Fruit fly (Drosophila melanogaster) whole organism, embryonic: ENCODE results near the gene 14-3-3epsilon.

Source experiments
- Awh ChIP-seq: fragments of 200-800 bp; sonication (Bioruptor generic); IDR thresholded peaks from 2 replicates; pipeline ENCODE4, ENCODE4 v1.3.6; 2022; ENCODE audit warnings: missing biosample characterization, missing genetic modification characterization
- Bgb ChIP-seq: fragments of 200-800 bp; sonication (Bioruptor generic); IDR thresholded peaks from 2 replicates; pipeline ENCODE4 v1.3.6; 2022; ENCODE audit warnings: missing biosample characterization, missing genetic modification characterization; ENCODE audit not compliant: partially characterized antibody
- CG10321 ChIP-seq: fragments of 200-800 bp; sonication (Bioruptor generic); IDR thresholded peaks from 2 replicates; pipeline ENCODE4 v1.3.6; 2022; ENCODE audit warnings: missing biosample characterization, missing genetic modification characterization
- CG10431 ChIP-seq: fragments of 200-800 bp; sonication (Bioruptor generic); optimal IDR thresholded peaks from 3 replicates; lab custom pipeline; 2018; ENCODE audit warnings: missing biosample characterization, mild to moderate bottlenecking, missing genetic modification characterization
- CG11085 ChIP-seq: fragments of 200-800 bp; sonication (Bioruptor generic); IDR thresholded peaks from 2 replicates; pipeline ENCODE4 v1.3.6; 2022; ENCODE audit warnings: missing biosample characterization, missing genetic modification characterization
- CG13287 ChIP-seq: fragments of 200-800 bp; sonication (Bioruptor generic); IDR thresholded peaks from 2 replicates; pipeline ENCODE4 v1.3.6; 2022; ENCODE audit warnings: missing biosample characterization, missing genetic modification characterization; ENCODE audit not compliant: partially characterized antibody
- CG17361 ChIP-seq: fragments of 200-800 bp; sonication (Bioruptor generic); IDR thresholded peaks from 3 replicates; pipeline ENCODE4 v1.3.6; 2022; ENCODE audit warnings: missing biosample characterization, missing genetic modification characterization
- CG17802 ChIP-seq: fragments of 200-800 bp; sonication (Bioruptor generic); optimal IDR thresholded peaks from 2 replicates; lab custom pipeline; 2018; ENCODE audit warnings: missing biosample characterization, mild to moderate bottlenecking, missing genetic modification characterization, moderate library complexity
- CG2120 ChIP-seq: fragments of 200-800 bp; sonication (Bioruptor generic); optimal IDR thresholded peaks from 3 replicates; lab custom pipeline; 2016; ENCODE audit warnings: missing biosample characterization, missing genetic modification characterization
- CG2678 ChIP-seq: fragments of 200-800 bp; sonication (Bioruptor generic); optimal IDR thresholded peaks from 3 replicates; lab custom pipeline; 2019; ENCODE audit warnings: missing biosample characterization, mild to moderate bottlenecking, missing genetic modification characterization, moderate library complexity
- CG33213 ChIP-seq: fragments of 200-800 bp; sonication (Bioruptor generic); optimal IDR thresholded peaks from 3 replicates; lab custom pipeline; 2016; ENCODE audit warnings: missing biosample characterization, missing genetic modification characterization
- CG3726 ChIP-seq: fragments of 200-800 bp; sonication (Bioruptor generic); IDR thresholded peaks from 3 replicates; pipeline ENCODE4, ENCODE4 v1.3.6; 2022; ENCODE audit warnings: missing biosample characterization, missing genetic modification characterization
- CG7928 ChIP-seq: fragments of 200-800 bp; sonication (Bioruptor generic); optimal IDR thresholded peaks from 2 replicates; lab custom pipeline; 2017; ENCODE audit warnings: missing biosample characterization, mild to moderate bottlenecking, missing genetic modification characterization
- CG8290 ChIP-seq, 3 experiments: fragments of 200-800 bp; sonication (Bioruptor generic); optimal IDR thresholded peaks; 2 replicates each; lab custom pipeline; 2016 to 2019; ENCODE audit warnings: missing biosample characterization in 3 of 3, missing genetic modification characterization in 3 of 3, mild to moderate bottlenecking in 2 of 3, moderate library complexity in 1 of 3
- CG8388 ChIP-seq: fragments of 200-800 bp; sonication (Bioruptor generic); optimal IDR thresholded peaks from 2 replicates; lab custom pipeline; 2019; ENCODE audit warnings: missing biosample characterization, mild to moderate bottlenecking, missing genetic modification characterization, moderate library complexity
- CG8478 ChIP-seq: fragments of >200 bp; optimal IDR thresholded peaks from 2 replicates; lab custom pipeline; 2018
- CG8924 ChIP-seq: fragments of 200-800 bp; optimal IDR thresholded peaks from 3 replicates; lab custom pipeline; 2019; ENCODE audit warnings: missing biosample characterization, mild to moderate bottlenecking, missing genetic modification characterization, moderate library complexity
- Dbx ChIP-seq: fragments of 200-800 bp; sonication (Bioruptor generic); IDR thresholded peaks from 3 replicates; pipeline ENCODE4 v1.3.6; 2022; ENCODE audit warnings: missing biosample characterization, missing genetic modification characterization
- Dip3 ChIP-seq: fragments of 200-800 bp; sonication (Bioruptor generic); optimal IDR thresholded peaks from 3 replicates; lab custom pipeline; 2016; ENCODE audit warnings: missing biosample characterization, missing genetic modification characterization
- Dp ChIP-seq: fragments of 200-800 bp; sonication (Bioruptor generic); optimal IDR thresholded peaks from 2 replicates; lab custom pipeline; 2018; ENCODE audit warnings: missing biosample characterization, mild to moderate bottlenecking, missing genetic modification characterization, moderate library complexity
- GATAe ChIP-seq: fragments of 200-800 bp; sonication (Bioruptor generic); conservative IDR thresholded peaks from 2 replicates; pipeline ENCODE4 v1.3.6; 2022; ENCODE audit warnings: missing biosample characterization, missing genetic modification characterization
- Hmr ChIP-seq: fragments of 200-800 bp; sonication (Bioruptor generic); optimal IDR thresholded peaks from 3 replicates; lab custom pipeline; 2017; ENCODE audit warnings: mild to moderate bottlenecking, missing biosample characterization, missing genetic modification reagents, missing genetic modification characterization
- NC2β ChIP-seq: fragments of 200-800 bp; sonication (Bioruptor generic); optimal IDR thresholded peaks from 2 replicates; lab custom pipeline; 2016; ENCODE audit warnings: missing biosample characterization, missing genetic modification characterization
- NFAT ChIP-seq: fragments of 200-800 bp; sonication (Bioruptor generic); IDR thresholded peaks from 2 replicates; pipeline ENCODE4 v1.3.6; 2022; ENCODE audit warnings: missing biosample characterization, missing genetic modification characterization
- NK7.1 ChIP-seq: fragments of 200-800 bp; sonication (Bioruptor generic); optimal IDR thresholded peaks from 3 replicates; lab custom pipeline; 2016; ENCODE audit warnings: missing biosample characterization, missing genetic modification characterization
- Oli ChIP-seq: fragments of 200-800 bp; sonication (Bioruptor generic); optimal IDR thresholded peaks from 2 replicates; lab custom pipeline; 2018; ENCODE audit warnings: missing biosample characterization, mild to moderate bottlenecking, missing genetic modification characterization, moderate library complexity
- Ptx1 ChIP-seq: fragments of 200-800 bp; sonication (Bioruptor generic); IDR thresholded peaks from 2 replicates; pipeline ENCODE4 v1.3.6; 2022; ENCODE audit warnings: missing biosample characterization, missing genetic modification characterization
- Rfx ChIP-seq: fragments of 200-800 bp; sonication (Bioruptor generic); IDR thresholded peaks from 2 replicates; pipeline ENCODE4 v1.3.6; 2022; ENCODE audit warnings: missing biosample characterization, missing genetic modification characterization
- YL-1 ChIP-seq: fragments of 200-800 bp; sonication (Bioruptor generic); optimal IDR thresholded peaks from 3 replicates; lab custom pipeline; 2017; ENCODE audit warnings: missing biosample characterization, mild to moderate bottlenecking, missing genetic modification characterization
- abd-A ChIP-seq: fragments of 200-800 bp; sonication (Bioruptor generic); optimal IDR thresholded peaks from 3 replicates; lab custom pipeline; 2019; ENCODE audit warnings: missing biosample characterization, mild to moderate bottlenecking, missing genetic modification characterization, moderate library complexity
- ase ChIP-seq: fragments of 200-800 bp; sonication (Bioruptor generic); IDR thresholded peaks from 3 replicates; pipeline ENCODE4 v1.3.6; 2022; ENCODE audit warnings: missing biosample characterization, missing genetic modification characterization
- btn ChIP-seq: fragments of 200-800 bp; sonication (Bioruptor generic); optimal IDR thresholded peaks from 2 replicates; lab custom pipeline; 2016; ENCODE audit warnings: missing biosample characterization, missing genetic modification characterization
- cg ChIP-seq: fragments of 200-800 bp; sonication (Bioruptor generic); optimal IDR thresholded peaks from 3 replicates; lab custom pipeline; 2019; ENCODE audit warnings: missing biosample characterization, mild to moderate bottlenecking, missing genetic modification characterization, moderate library complexity
- chinmo ChIP-seq: fragments of 200-800 bp; sonication (Bioruptor generic); IDR thresholded peaks from 4 replicates; pipeline ENCODE4 v1.3.6; 2022; ENCODE audit warnings: missing biosample characterization, missing genetic modification characterization; ENCODE audit not compliant: partially characterized antibody
- crol ChIP-seq: fragments of 200-800 bp; sonication (Bioruptor generic); IDR thresholded peaks from 2 replicates; pipeline ENCODE4 v1.3.6; 2022; ENCODE audit warnings: missing biosample characterization, missing genetic modification characterization
- grau ChIP-seq: fragments of 200-800 bp; optimal IDR thresholded peaks from 3 replicates; lab custom pipeline; 2019; ENCODE audit warnings: missing biosample characterization, mild to moderate bottlenecking, missing genetic modification characterization, moderate library complexity
- gsb ChIP-seq: fragments of 200-800 bp; sonication (Bioruptor generic); IDR thresholded peaks from 2 replicates; pipeline ENCODE4 v1.3.6; 2022; ENCODE audit warnings: missing biosample characterization, missing genetic modification characterization
- inv ChIP-seq: fragments of 200-800 bp; sonication (Bioruptor generic); IDR thresholded peaks from 2 replicates; pipeline ENCODE4 v1.3.6; 2022; ENCODE audit warnings: missing biosample characterization, missing genetic modification characterization; ENCODE audit not compliant: partially characterized antibody
- lbe ChIP-seq: fragments of 200-800 bp; sonication (Bioruptor generic); optimal IDR thresholded peaks from 2 replicates; lab custom pipeline; 2016; ENCODE audit warnings: missing biosample characterization, mild to moderate bottlenecking, missing genetic modification characterization
- nom ChIP-seq: fragments of 200-800 bp; sonication (Bioruptor generic); optimal IDR thresholded peaks from 2 replicates; lab custom pipeline; 2017; ENCODE audit warnings: missing biosample characterization, missing genetic modification characterization, mild to moderate bottlenecking, moderate library complexity, missing genetic modification reagents
- pros ChIP-seq: fragments of 200-800 bp; sonication (Bioruptor generic); optimal IDR thresholded peaks from 3 replicates; lab custom pipeline; 2019; ENCODE audit warnings: missing biosample characterization, mild to moderate bottlenecking, missing genetic modification characterization, moderate library complexity
- shn ChIP-seq: fragments of 200-800 bp; sonication (Bioruptor generic); optimal IDR thresholded peaks from 3 replicates; lab custom pipeline; 2016; ENCODE audit warnings: missing biosample characterization, missing genetic modification characterization
- sima ChIP-seq: fragments of 200-800 bp; sonication (Bioruptor generic); optimal IDR thresholded peaks from 2 replicates; lab custom pipeline; 2016; ENCODE audit warnings: missing biosample characterization, missing genetic modification characterization
- sqz ChIP-seq: fragments of 200-800 bp; sonication (Bioruptor generic); optimal IDR thresholded peaks from 3 replicates; lab custom pipeline; 2018; ENCODE audit warnings: missing biosample characterization, mild to moderate bottlenecking, missing genetic modification characterization
- sug ChIP-seq: fragments of 200-800 bp; optimal IDR thresholded peaks from 2 replicates; lab custom pipeline; 2019; ENCODE audit warnings: missing biosample characterization, mild to moderate bottlenecking, missing genetic modification characterization, moderate library complexity
- tgo ChIP-seq: fragments of 200-800 bp; sonication (Bioruptor generic); IDR thresholded peaks from 3 replicates; pipeline ENCODE4 v1.3.6; 2022; ENCODE audit warnings: missing biosample characterization, missing genetic modification characterization
- tx ChIP-seq: fragments of 200-800 bp; sonication (Bioruptor generic); optimal IDR thresholded peaks from 2 replicates; lab custom pipeline; 2016; ENCODE audit warnings: missing biosample characterization, missing genetic modification characterization
- zen2 ChIP-seq: fragments of 200-800 bp; sonication (Bioruptor generic); IDR thresholded peaks from 3 replicates; pipeline ENCODE4 v1.3.6; 2022; ENCODE audit warnings: missing biosample characterization, missing genetic modification characterization; ENCODE audit not compliant: partially characterized antibody

Gene 14-3-3epsilon

DNA sequence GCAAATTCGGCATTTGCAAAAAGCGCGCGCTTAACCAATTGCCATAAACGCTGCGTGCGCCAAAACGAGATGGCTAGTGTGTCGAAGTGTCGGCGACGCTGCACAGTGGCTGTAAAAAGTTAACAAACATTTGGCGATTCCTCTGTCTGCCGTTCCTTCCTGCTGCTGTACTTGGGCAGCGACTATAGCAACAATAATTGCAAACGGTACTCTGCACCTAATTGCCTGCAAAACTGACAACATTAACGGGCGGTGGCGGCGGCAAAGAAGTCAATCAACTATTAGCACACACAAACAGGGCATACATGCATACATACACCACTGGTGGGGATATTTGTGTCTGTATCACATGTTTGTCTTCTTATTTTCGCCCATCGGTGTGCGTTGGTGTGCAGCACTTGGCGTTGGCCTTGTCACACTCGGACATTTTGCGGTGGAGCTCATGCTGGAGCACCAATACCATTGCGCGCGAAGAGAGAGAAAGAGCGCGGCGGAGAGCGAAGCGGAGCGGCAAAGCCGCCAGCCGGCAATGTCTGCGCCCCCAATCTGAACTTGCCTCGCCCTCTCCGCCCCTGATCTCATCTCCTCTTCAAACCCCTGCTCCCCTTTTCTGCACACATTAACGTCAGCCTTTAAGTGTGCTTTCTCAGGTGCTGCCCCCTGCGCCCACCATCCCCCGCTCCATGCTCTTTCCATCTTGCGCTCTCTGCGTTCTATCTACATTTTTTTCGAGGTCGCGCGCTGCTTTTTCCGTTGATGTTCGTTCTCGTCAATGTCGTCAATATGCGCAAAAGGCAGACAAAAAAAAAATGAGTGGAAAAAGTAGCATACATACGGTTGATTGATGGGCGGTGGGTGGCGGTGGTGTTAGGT is 2.1 kb downstream of the 14-3-3epsilon start (continued):
- peak; percentile 28; the same call in 1 of the 2 replicates for TF ChIP-seq Bgb (GFP tag; lab: Robert Waterston, UW)
- peak; percentile 37 for TF ChIP-seq CG2120
- TF ChIP-seq zen2 (GFP tag; lab: Robert Waterston, UW) = no peak
- TF ChIP-seq CG10431 (GFP tag; lab: Kevin White, UChicago) = no peak
- no peak for TF ChIP-seq gsb
- no peak for TF ChIP-seq GATAe (GFP tag; lab: Robert Waterston, UW)
- TF ChIP-seq CG13287 (GFP tag; lab: Robert Waterston, UW) = 0 out of 2 replicates have a peak, but pooled peaks have one; percentile 29
- TF ChIP-seq CG2678 = peak; percentile 16
- 0 out of 3 replicates have a peak, but pooled peaks have one; percentile 19 for TF ChIP-seq CG3726
- TF ChIP-seq NFAT = peak; percentile 54; the same call in 1 of the 2 replicates
- TF ChIP-seq CG11085 (GFP tag; lab: Robert Waterston, UW) = 0 out of 2 replicates have a peak, but pooled peaks have one; percentile 25
- peak; percentile 93 for TF ChIP-seq CG10321 (GFP tag; lab: Robert Waterston, UW)
- TF ChIP-seq NK7.1 = no peak
- TF ChIP-seq CG8478 (lab: Kevin White, UChicago) = peak; percentile 95
- TF ChIP-seq pros (GFP tag; lab: Kevin White, UChicago) = no peak
- no peak for TF ChIP-seq Dip3 (GFP tag; lab: Kevin White, UChicago)
- TF ChIP-seq sima (GFP tag; lab: Kevin White, UChicago) = no peak
- no peak for TF ChIP-seq ase (GFP tag; lab: Robert Waterston, UW)
- TF ChIP-seq CG8924 (tag; lab: Kevin White, UChicago) = no peak
- no peak for TF ChIP-seq Awh
- no peak for TF ChIP-seq tx (GFP tag; lab: Kevin White, UChicago)
- TF ChIP-seq chinmo (GFP tag; lab: Robert Waterston, UW) = peak; percentile 87
- TF ChIP-seq nom (GFP tag; lab: Kevin White, UChicago) = peak; percentile 61
- TF ChIP-seq CG7928 (GFP tag; lab: Kevin White, UChicago) = no peak
- peak; percentile 78 for TF ChIP-seq sug (tag; lab: Kevin White, UChicago)
- TF ChIP-seq Rfx = peak; percentile 28
- peak; percentile 29; the same call in 1 of the 2 replicates for TF ChIP-seq Ptx1
- TF ChIP-seq Oli (tag; lab: Kevin White, UChicago) = peak; percentile 38
- 0 out of 3 replicates have a peak, but pooled peaks have one; percentile 31 for TF ChIP-seq CG17361
- no peak for TF ChIP-seq btn (GFP tag; lab: Kevin White, UChicago)
- peak; percentile 25; the same call in 1 of the 3 replicates for TF ChIP-seq Dbx (GFP tag; lab: Robert Waterston, UW)
- TF ChIP-seq YL-1 (GFP tag; lab: Kevin White, UChicago) = peak; percentile 3
- no peak for TF ChIP-seq CG33213 (GFP tag; lab: Kevin White, UChicago)
- peak; percentile 48 for TF ChIP-seq sqz (GFP tag; lab: Kevin White, UChicago)
- TF ChIP-seq abd-A = peak; percentile 91
- peak; percentile 100 for TF ChIP-seq crol (GFP tag; lab: Robert Waterston, UW)
- TF ChIP-seq cg (GFP tag; lab: Kevin White, UChicago) = peak; percentile 92
- TF ChIP-seq CG17802 = no peak
- TF ChIP-seq CG8290 (GFP tag; optimal IDR thresholded peaks at IDR 0.05; lab: Kevin White, UChicago) = no peak
- TF ChIP-seq CG8290 (tag; optimal IDR thresholded peaks at IDR 0.05; lab: Kevin White, UChicago) = peak; percentile 10 to 69
- TF ChIP-seq shn = peak; percentile 15
- peak; percentile 99 for TF ChIP-seq CG8388 (GFP tag; lab: Kevin White, UChicago)
- TF ChIP-seq Dp = peak; percentile 28
- peak; percentile 42 for TF ChIP-seq Hmr (GFP tag; lab: Kevin White, UChicago)
- TF ChIP-seq inv (GFP tag; lab: Robert Waterston, UW) = no peak
- no peak for TF ChIP-seq NC2β (GFP tag; lab: Kevin White, UChicago)
- 0 out of 3 replicates have a peak, but pooled peaks have one; percentile 13 for TF ChIP-seq tgo
- TF ChIP-seq grau (tag; lab: Kevin White, UChicago) = peak; percentile 16
- TF ChIP-seq lbe (GFP tag; lab: Kevin White, UChicago) = peak; percentile 16
